Worm (Caenorhabditis elegans) whole organism, late embryonic: Measurements from ENCODE around the gene srx-104.

ENCODE experiments used
- lin-11 ChIP-seq: fragments of 200-800 bp; sonication (Bioruptor generic); optimal IDR thresholded peaks from 2 replicates; lab custom pipeline; 2018; ENCODE audit warnings: mild to moderate bottlenecking, missing genetic modification characterization, missing compliant biosample characterization
- nhr-11 ChIP-seq: fragments of 150-350 bp; optimal IDR thresholded peaks from 2 replicates; lab custom pipeline; 2014; ENCODE audit warnings: missing biosample characterization, missing genetic modification characterization
- pha-4 ChIP-seq: fragments of 150-350 bp; optimal IDR thresholded peaks from 2 replicates; lab custom pipeline; 2018; ENCODE audit warnings: missing biosample characterization, missing genetic modification reagents, missing genetic modification characterization
- unc-86 ChIP-seq: sonication (generic microtip); optimal IDR thresholded peaks from 2 replicates; lab custom pipeline; 2016; ENCODE audit warnings: missing genetic modification characterization, missing compliant biosample characterization

DNA sequence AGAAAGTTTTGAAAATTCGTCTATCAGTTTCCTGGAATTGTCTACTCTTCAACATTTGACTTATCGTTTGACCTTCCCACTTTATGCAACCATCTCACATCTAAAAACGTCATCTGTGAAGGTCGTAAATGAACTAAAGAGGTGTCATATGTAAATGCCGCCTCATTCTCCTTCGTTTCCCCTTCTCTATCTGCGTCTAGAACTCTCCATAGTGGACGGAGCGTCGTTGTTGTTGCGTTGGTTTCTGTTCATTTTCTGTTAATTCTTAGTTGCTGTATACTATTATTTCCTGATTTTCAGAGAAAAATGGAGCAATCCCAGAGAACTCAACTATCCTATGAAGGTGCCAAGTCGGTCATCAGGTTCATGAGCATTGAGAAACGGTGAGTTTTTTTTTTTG lies 17.5 kb upstream of the srx-104 start, which contains the start of gene fbxc-52:
- no peak for TF ChIP-seq pha-4 (tag; lab: Kevin White, UChicago)
- no peak for TF ChIP-seq nhr-11 (tag; lab: Kevin White, UChicago)
- TF ChIP-seq unc-86 (tag; lab: Kevin White, UChicago) = no peak
- no peak for TF ChIP-seq lin-11 (tag; lab: Kevin White, UChicago)
